Fruit fly (Drosophila melanogaster): ENCODE results near the gene CG42747.

DNA sequence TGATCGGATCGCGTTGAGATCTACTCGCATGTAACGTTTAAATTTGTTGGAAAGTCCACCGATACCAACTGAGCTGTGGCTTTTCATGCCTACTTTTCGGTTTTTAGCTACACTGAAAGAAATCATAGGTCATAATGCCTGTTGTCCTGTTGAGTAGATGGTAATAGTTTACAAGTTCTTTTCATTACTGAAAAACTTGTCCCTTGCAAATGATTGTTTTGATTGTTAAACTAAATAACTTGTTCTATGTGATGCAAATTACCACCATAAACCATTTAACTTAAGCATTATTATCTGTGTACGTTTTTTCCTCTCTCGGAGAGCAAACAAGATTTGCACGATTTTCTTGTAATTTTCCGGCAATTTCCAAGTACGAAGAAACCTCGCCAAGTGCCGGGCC, 53.1 kb downstream of the CG42747 start:
- no peak for TF ChIP-seq insv (optimal IDR thresholded peaks at IDR 0.05)
- no peak for TF ChIP-seq Sin3A (optimal IDR thresholded peaks at IDR 0.05)
- TF ChIP-seq h (optimal IDR thresholded peaks at IDR 0.05) = no peak
- no peak for TF ChIP-seq psq (optimal IDR thresholded peaks at IDR 0.05)
